Worm (Caenorhabditis elegans): ENCODE measurements around the gene Y32F6B.1.
A peak's percentile ranks its signal among the peaks of the same experiment; 100 is the strongest.

Y32F6B.1 gene

ce11 chrV:10466607-10467092 is 17.9 kb downstream of the Y32F6B.1 start (continued):
- TF ChIP-seq daf-12 (tag; optimal IDR thresholded peaks at IDR 0.05) (no peak), snpc-4 (tag; optimal IDR thresholded peaks at IDR 0.05) (no peak), T26A8.4 (GFP tag; IDR thresholded peaks at IDR 0.05) (peak; percentile 84), ZK337.2 (GFP tag; IDR thresholded peaks at IDR 0.05) (no peak), hlh-11 (tag; optimal IDR thresholded peaks at IDR 0.05) (peak; percentile 97)

- TF ChIP-seq saeg-2 (GFP tag; IDR thresholded peaks at IDR 0.05) (no peak), lin-13 (GFP tag; optimal IDR thresholded peaks at IDR 0.05) (no peak), nhr-48 (tag; optimal IDR thresholded peaks at IDR 0.05) (peak; percentile 0), aha-1 (tag) (peak; percentile 85), lin-15B (tag; optimal IDR thresholded peaks at IDR 0.05) (no peak), attf-4 (tag; optimal IDR thresholded peaks at IDR 0.05) (no peak), zip-11 (GFP tag; IDR thresholded peaks at IDR 0.05) (no peak), egl-27 (tag; optimal IDR thresholded peaks at IDR 0.05) (no peak), hlh-11 (tag; optimal IDR thresholded peaks at IDR 0.05) (no peak)
Observed at ce11 chrV:10465478-10465877, 19.1 kb downstream of the Y32F6B.1 start.

DNA sequence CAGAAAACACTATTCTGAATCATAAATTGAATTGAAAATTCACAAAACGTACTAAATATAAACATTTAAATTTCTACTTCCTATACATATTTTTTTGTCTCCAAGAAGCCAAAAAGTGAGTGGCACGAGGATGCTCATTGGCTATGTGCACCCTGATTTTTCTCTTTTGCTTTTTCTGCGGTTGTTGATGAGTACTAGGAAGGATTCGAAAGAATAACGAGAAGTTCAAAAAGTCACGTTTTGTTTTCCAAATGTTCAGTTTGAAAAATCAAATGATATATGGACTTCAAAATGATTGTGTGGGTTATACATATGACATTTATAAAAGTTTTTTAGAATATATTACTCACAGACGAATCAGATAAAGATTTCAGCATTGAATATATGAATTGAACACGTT is 19.8 kb downstream of the Y32F6B.1 start:
- TF ChIP-seq aha-1 (tag), result peak; percentile 86
- no peak for TF ChIP-seq ceh-28 (tag; optimal IDR thresholded peaks at IDR 0.05)
- no peak for TF ChIP-seq ceh-62 (tag; optimal IDR thresholded peaks at IDR 0.05)
- no peak for TF ChIP-seq Y5F2A.4 (GFP tag; optimal IDR thresholded peaks at IDR 0.05)
- no peak for TF ChIP-seq nhr-6 (tag; optimal IDR thresholded peaks at IDR 0.05)
- no peak for TF ChIP-seq hmg-1.1 (GFP tag; IDR thresholded peaks at IDR 0.05)
- no peak for TF ChIP-seq ZK546.5 (tag; optimal IDR thresholded peaks at IDR 0.05)
- no peak for TF ChIP-seq ztf-11 (tag; optimal IDR thresholded peaks at IDR 0.05)
- TF ChIP-seq nhr-48 (tag; optimal IDR thresholded peaks at IDR 0.05), result no peak
- peak in 1 of 2 experiments; percentile 21 for TF ChIP-seq lsy-2 (tag; optimal IDR thresholded peaks at IDR 0.05)
- no peak for TF ChIP-seq lir-3 (tag; optimal IDR thresholded peaks at IDR 0.05)
- no peak for TF ChIP-seq ceh-44 (GFP tag; IDR thresholded peaks at IDR 0.05)
- TF ChIP-seq hlh-30 (tag; optimal IDR thresholded peaks at IDR 0.05; ENCODE audit: insufficient read depth), result peak; percentile 56
- TF ChIP-seq ama-1 (optimal IDR thresholded peaks at IDR 0.05), result no peak
- no peak for TF ChIP-seq skn-1 (tag; optimal IDR thresholded peaks at IDR 0.05)
- no peak for TF ChIP-seq fkh-10 (GFP tag; optimal IDR thresholded peaks at IDR 0.05)
- peak in 1 of 2 experiments; percentile 89 for TF ChIP-seq hif-1 (tag; optimal IDR thresholded peaks at IDR 0.05)
- TF ChIP-seq daf-16 (GFP tag; optimal IDR thresholded peaks at IDR 0.05), result peak in 1 of 2 experiments; percentile 1
- no peak for TF ChIP-seq daf-16 (tag; optimal IDR thresholded peaks at IDR 0.05)
- TF ChIP-seq mdl-1 (tag; optimal IDR thresholded peaks at IDR 0.05), result peak in 1 of 2 experiments; percentile 9
- no peak for TF ChIP-seq nhr-77 (tag; optimal IDR thresholded peaks at IDR 0.05)

ce11 chrV:10464160-10464559 is 20.4 kb downstream of the Y32F6B.1 start:
- TF ChIP-seq mxl-3 (GFP tag; optimal IDR thresholded peaks at IDR 0.05), result no peak
- peak; percentile 27 for TF ChIP-seq aha-1 (tag)

ce11 chrV:10463276-10463675 is 21.3 kb downstream of the Y32F6B.1 start, which contains the start of gene F22E12.3:
TSS of gene F22E12.3 (minus strand) at chrV:10463376.
- TF ChIP-seq mep-1 (tag; optimal IDR thresholded peaks at IDR 0.05) (no peak), madf-5 (GFP tag; IDR thresholded peaks at IDR 0.05) (no peak), ceh-32 (tag; optimal IDR thresholded peaks at IDR 0.05; ENCODE audit: poor library complexity) (no peak), ceh-44 (GFP tag; IDR thresholded peaks at IDR 0.05) (no peak), lin-29 (GFP tag; IDR thresholded peaks at IDR 0.05) (no peak), lin-38 (GFP tag; IDR thresholded peaks at IDR 0.05) (no peak), nhr-25 (tag; optimal IDR thresholded peaks at IDR 0.05; ENCODE audit: borderline replicate concordance, insufficient read depth) (no peak), ces-1 (GFP tag; optimal IDR thresholded peaks at IDR 0.05) (no peak), F49E8.2 (tag; optimal IDR thresholded peaks at IDR 0.05; ENCODE audit: borderline replicate concordance) (no peak), mxl-2 (GFP tag; conservative IDR thresholded peaks at IDR 0.05) (no peak), nhr-6 (tag; optimal IDR thresholded peaks at IDR 0.05) (no peak), lim-7 (GFP tag; IDR thresholded peaks at IDR 0.05) (no peak), hif-1 (tag; optimal IDR thresholded peaks at IDR 0.05) (no peak), attf-4 (tag; optimal IDR thresholded peaks at IDR 0.05) (no peak), jun-1 (tag; optimal IDR thresholded peaks at IDR 0.05) (no peak), dpl-1 (GFP tag; optimal IDR thresholded peaks at IDR 0.05) (no peak), nhr-102 (tag; optimal IDR thresholded peaks at IDR 0.05) (no peak)

All from whole organism, L4 larva.